Fruit fly (Drosophila melanogaster): ENCODE results near the gene CG4709.

DNA sequence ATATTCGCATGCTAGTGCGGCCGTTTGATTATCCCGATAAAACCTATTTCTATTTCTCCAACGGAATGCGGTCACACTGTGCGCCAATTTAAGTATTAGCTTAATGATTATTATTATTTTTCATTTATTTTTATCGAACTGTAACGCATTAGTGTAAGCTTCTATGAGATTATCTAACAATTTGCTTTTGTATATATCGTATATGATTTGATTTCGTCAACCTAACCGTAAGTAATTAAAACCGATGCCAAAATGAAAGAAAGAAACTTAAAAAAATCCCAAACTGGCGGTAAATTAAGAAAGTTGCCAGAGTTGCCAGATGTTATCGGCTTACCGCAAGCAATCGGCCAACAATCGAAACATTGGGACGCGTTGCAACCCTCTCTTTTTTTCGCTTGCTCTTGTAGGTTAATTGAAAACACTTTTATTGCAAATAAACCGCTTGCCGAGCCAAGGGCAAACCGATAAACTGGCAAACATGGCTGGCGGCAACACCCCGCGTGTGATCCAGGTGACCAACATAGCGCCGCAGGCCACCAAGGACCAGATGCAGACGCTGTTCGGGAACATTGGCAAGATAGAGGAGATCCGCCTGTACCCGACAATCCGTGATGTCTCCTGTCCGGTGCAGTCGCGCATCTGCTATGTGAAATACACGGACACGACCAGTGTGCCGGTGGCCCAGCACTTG, 41.4 kb upstream of the CG4709 start, which contains the start of the genes Etl1 and Srp54:
- no peak for TF ChIP-seq EcR (GFP tag; optimal IDR thresholded peaks at IDR 0.05)
- no peak for TF ChIP-seq Dll (optimal IDR thresholded peaks at IDR 0.05)
- TF ChIP-seq pan (optimal IDR thresholded peaks at IDR 0.05) = no peak
- TF ChIP-seq usp (GFP tag; optimal IDR thresholded peaks at IDR 0.05) = no peak
- TF ChIP-seq CG8478 (optimal IDR thresholded peaks at IDR 0.05) = no peak
- TF ChIP-seq psq (optimal IDR thresholded peaks at IDR 0.05) = no peak

Data from whole organism.